Worm (Caenorhabditis elegans): ENCODE measurements around the gene ddo-1.

ddo-1 gene

ce11 chrV:17777127-17777526 lies at the start of gene ddo-1:
ddo-1 (minus strand) TSS chrV:17777227.
- no peak for TF ChIP-seq ztf-3 (GFP tag; optimal IDR thresholded peaks at IDR 0.05)
- TF ChIP-seq atf-7 (tag; optimal IDR thresholded peaks at IDR 0.05), result no peak
- TF ChIP-seq ama-1 (optimal IDR thresholded peaks at IDR 0.05), result no peak
- TF ChIP-seq ama-1 (GFP tag; optimal IDR thresholded peaks at IDR 0.05), result no peak
- TF ChIP-seq xnd-1 (tag; optimal IDR thresholded peaks at IDR 0.05), result no peak
- no peak for TF ChIP-seq pbrm-1 (GFP tag; IDR thresholded peaks at IDR 0.05)
- no peak for TF ChIP-seq lin-40 (tag; optimal IDR thresholded peaks at IDR 0.05)
- no peak for TF ChIP-seq dpff-1 (tag; optimal IDR thresholded peaks at IDR 0.05)
- TF ChIP-seq ceh-91 (GFP tag; IDR thresholded peaks at IDR 0.05), result no peak
- no peak for TF ChIP-seq hmg-20 (GFP tag; IDR thresholded peaks at IDR 0.05)
- TF ChIP-seq snpc-1.3 (tag; optimal IDR thresholded peaks at IDR 0.05; ENCODE audit: insufficient read depth), result no peak
- no peak for TF ChIP-seq ceh-27 (GFP tag; optimal IDR thresholded peaks at IDR 0.05)
- no peak for TF ChIP-seq egl-18 (GFP tag; IDR thresholded peaks at IDR 0.05)
- TF ChIP-seq ceh-79 (tag; optimal IDR thresholded peaks at IDR 0.05), result no peak

DNA sequence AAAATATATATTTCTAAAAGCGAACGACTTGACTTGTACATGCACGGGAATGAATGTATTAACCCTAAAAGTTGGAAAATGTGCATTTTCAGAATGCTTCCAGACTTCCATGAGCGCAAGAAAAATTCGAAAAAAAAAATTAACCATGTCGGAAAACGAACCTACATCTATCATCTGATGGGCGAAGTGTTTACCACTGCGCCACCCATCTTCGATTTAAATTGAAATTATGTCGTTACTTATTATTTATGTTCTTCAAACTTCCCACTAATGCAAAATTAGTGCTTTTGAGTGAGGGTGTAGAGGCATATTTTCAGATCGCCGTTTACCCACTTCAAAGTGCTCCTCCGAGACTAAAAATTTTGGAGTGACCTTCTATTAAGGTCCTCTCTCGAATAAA lies 49.3 kb upstream of the ddo-1 start:
- peak; percentile 39 for TF ChIP-seq rpc-1 (optimal IDR thresholded peaks at IDR 0.05)
- TF ChIP-seq rpc-1 (tag; optimal IDR thresholded peaks at IDR 0.05), result peak; percentile 68
- TF ChIP-seq tbp1 (GFP tag; optimal IDR thresholded peaks at IDR 0.05), result peak; percentile 83
- TF ChIP-seq lin-26 (GFP tag; IDR thresholded peaks at IDR 0.05), result peak; percentile 57; the same call in 1 of the 2 replicates
- TF ChIP-seq B0261.1 (tag; optimal IDR thresholded peaks at IDR 0.05), result peak; percentile 47

- TF ChIP-seq gei-17 (GFP tag; optimal IDR thresholded peaks at IDR 0.05) (no peak), K11D2.4 (GFP tag; IDR thresholded peaks at IDR 0.05) (no peak), K12H6.12 (tag; optimal IDR thresholded peaks at IDR 0.05) (no peak), athp-1 (tag; optimal IDR thresholded peaks at IDR 0.05) (no peak), ztf-22 (GFP tag; optimal IDR thresholded peaks at IDR 0.05) (no peak), nfya-2 (GFP tag; IDR thresholded peaks at IDR 0.05) (no peak), dox-1 (GFP tag; IDR thresholded peaks at IDR 0.05) (no peak)
Measured at ce11 chrV:17824610-17825009, 47.6 kb upstream of the ddo-1 start, which contains the start of gene srh-301. srh-301 (plus strand) TSS chrV:17824910.

ce11 chrV:17821805-17822204 lies 44.8 kb upstream of the ddo-1 start, which contains the start of gene srh-300:
srh-300 (plus strand) TSS chrV:17822105.
- no peak for TF ChIP-seq attf-5 (GFP tag; optimal IDR thresholded peaks at IDR 0.05)
- no peak for TF ChIP-seq mxl-1 (tag; optimal IDR thresholded peaks at IDR 0.05)
- no peak for TF ChIP-seq efl-1 (GFP tag; optimal IDR thresholded peaks at IDR 0.05)
- no peak for TF ChIP-seq ztf-26 (tag; optimal IDR thresholded peaks at IDR 0.05)
- TF ChIP-seq lin-26 (GFP tag; IDR thresholded peaks at IDR 0.05), result no peak
- no peak for TF ChIP-seq T07F8.4 (tag; optimal IDR thresholded peaks at IDR 0.05)
- no peak for TF ChIP-seq hmg-1.2 (GFP tag; IDR thresholded peaks at IDR 0.05)

DNA sequence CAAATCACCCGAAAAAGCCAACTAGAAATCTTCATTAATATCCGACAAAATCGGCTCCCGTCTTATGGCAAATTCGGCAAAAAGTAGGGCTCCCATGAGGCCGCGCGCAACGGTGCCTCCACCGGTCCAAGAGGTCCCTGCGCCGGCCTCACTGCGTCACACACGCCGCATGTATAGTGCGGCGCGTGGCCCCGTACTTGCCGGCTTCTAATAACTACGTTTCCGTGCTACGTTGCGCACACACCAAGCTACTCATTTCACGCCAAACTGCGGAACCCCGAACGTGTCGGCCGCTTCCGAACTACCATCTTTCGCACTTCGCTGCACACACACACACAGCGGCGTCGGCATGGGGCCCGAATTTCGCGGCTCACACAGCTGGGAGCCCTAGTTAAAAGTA lies 42.7 kb upstream of the ddo-1 start:
- TF ChIP-seq nfyb-1 (GFP tag; IDR thresholded peaks at IDR 0.05) (no peak), F57A8.1 (GFP tag; optimal IDR thresholded peaks at IDR 0.05) (no peak), pbrm-1 (GFP tag; IDR thresholded peaks at IDR 0.05) (0 out of 2 replicates have a peak, but pooled peaks have one; percentile 33), lir-1 (GFP tag; conservative IDR thresholded peaks at IDR 0.05) (no peak), him-1 (tag; optimal IDR thresholded peaks at IDR 0.05) (no peak), B0261.1 (tag; optimal IDR thresholded peaks at IDR 0.05) (no peak), tbp1 (GFP tag; optimal IDR thresholded peaks at IDR 0.05) (no peak), ztf-28 (GFP tag; IDR thresholded peaks at IDR 0.05) (no peak), C06A6.2 (GFP tag; conservative IDR thresholded peaks at IDR 0.05) (no peak), egrh-3 (GFP tag; IDR thresholded peaks at IDR 0.05) (peak; percentile 45; the same call in 1 of the 2 replicates), snpc-1.1 (tag; optimal IDR thresholded peaks at IDR 0.05; ENCODE audit: insufficient read depth) (no peak), snpc-1.3 (tag; optimal IDR thresholded peaks at IDR 0.05; ENCODE audit: insufficient read depth) (no peak), lin-35 (GFP tag; optimal IDR thresholded peaks at IDR 0.05) (no peak), gei-17 (GFP tag; optimal IDR thresholded peaks at IDR 0.05) (no peak), ztf-26 (tag; optimal IDR thresholded peaks at IDR 0.05) (no peak), tbx-9 (tag; optimal IDR thresholded peaks at IDR 0.05; ENCODE audit: borderline replicate concordance) (no peak), tlf-1 (GFP tag; optimal IDR thresholded peaks at IDR 0.05) (no peak), hrde-1 (tag; optimal IDR thresholded peaks at IDR 0.05; ENCODE audit: borderline replicate concordance) (no peak)
